Fruit fly (Drosophila melanogaster) whole organism, adult: Measurements from ENCODE around the gene CG42323.

Experiments
- Hr96 ChIP-seq: fragments of 200-800 bp; sonication (Bioruptor generic); optimal IDR thresholded peaks from 2 replicates; lab custom pipeline; 2016; ENCODE audit warnings: missing biosample characterization, missing genetic modification characterization
- ovo ChIP-seq: fragments of 200-800 bp; sonication (Bioruptor generic); optimal IDR thresholded peaks from 2 replicates; lab custom pipeline; 2016; ENCODE audit warnings: missing biosample characterization, missing genetic modification characterization
- pad ChIP-seq: fragments of 200-800 bp; sonication (Bioruptor generic); optimal IDR thresholded peaks from 3 replicates; lab custom pipeline; 2017; ENCODE audit warnings: missing biosample characterization, missing genetic modification characterization, mild to moderate bottlenecking, moderate library complexity, missing genetic modification reagents
- toe ChIP-seq: fragments of 200-800 bp; sonication (Bioruptor generic); optimal IDR thresholded peaks from 2 replicates; lab custom pipeline; 2016; ENCODE audit warnings: missing biosample characterization, missing genetic modification characterization

- TF ChIP-seq toe, result peak; percentile 28
- TF ChIP-seq pad (GFP tag; lab: Kevin White, UChicago), result no peak
- no peak for TF ChIP-seq ovo (GFP tag; lab: Kevin White, UChicago)
- peak; percentile 32 for TF ChIP-seq Hr96 (GFP tag; lab: Kevin White, UChicago)
Observed at dm6 chrX:18405567-18406059, 16.6 kb upstream of the CG42323 start.
